Fruit fly (Drosophila melanogaster) Kc167 (cell line): ENCODE results near the gene CG7840.

Experiments
- Myc ChIP-seq: fragments of >200 bp; optimal IDR thresholded peaks from 2 replicates; lab custom pipeline; 2017; ENCODE audit warnings: missing external identifiers
- Sin3A ChIP-seq: fragments of >200 bp; optimal IDR thresholded peaks from 2 replicates; lab custom pipeline; 2018; ENCODE audit warnings: missing external identifiers
- insv ChIP-seq: fragments of >200 bp; optimal IDR thresholded peaks from 3 replicates; lab custom pipeline; 2018; ENCODE audit warnings: missing external identifiers
- psq ChIP-seq: fragments of >200 bp; optimal IDR thresholded peaks from 2 replicates; lab custom pipeline; 2017; ENCODE audit warnings: missing external identifiers

- TF ChIP-seq Myc (lab: Kevin White, UChicago), result no peak
- no peak for TF ChIP-seq insv
- TF ChIP-seq psq (lab: Kevin White, UChicago), result no peak
- no peak for TF ChIP-seq Sin3A (lab: Kevin White, UChicago)
These were observed 25.9 kb upstream of the CG7840 start for dm6 chr2L:8279400-8280065.
